Comparison of ENCODE assay signal across 3 fruit fly cellular contexts in the genomic region with DNA sequence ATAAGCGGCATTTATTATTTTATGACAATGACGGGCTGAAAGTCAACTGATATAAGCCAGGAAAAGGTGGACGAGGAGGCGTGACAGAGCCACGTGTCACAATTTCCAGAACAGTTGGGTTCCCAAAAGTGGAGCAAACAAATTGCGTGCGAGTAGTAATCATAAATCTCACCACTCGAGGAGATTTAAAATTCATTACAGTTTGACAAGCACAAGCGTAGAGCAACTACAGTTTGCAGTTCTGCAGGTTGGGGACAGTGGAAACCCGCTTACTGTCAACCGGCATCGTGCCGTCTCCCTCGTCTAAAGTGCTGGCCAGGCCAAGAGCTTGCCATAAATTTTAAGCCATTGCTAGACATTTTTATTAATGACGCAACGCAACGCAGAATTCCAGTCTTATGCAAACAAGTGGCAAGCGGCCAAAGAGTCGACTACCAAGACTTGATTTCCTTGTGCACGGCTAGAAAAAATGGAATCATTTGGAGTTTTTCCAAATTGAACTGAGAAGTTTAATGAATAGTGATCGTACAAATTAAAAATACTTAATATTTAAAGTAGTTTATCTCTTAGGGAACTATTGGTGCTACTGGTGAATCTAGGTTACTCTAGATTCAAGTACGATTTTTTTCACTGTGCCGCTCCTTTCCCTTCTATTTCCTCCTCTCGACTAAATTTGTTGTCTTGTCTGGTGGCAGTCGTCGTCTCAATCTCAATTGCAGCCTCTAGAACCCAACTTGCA.
A peak's percentile ranks its signal among the peaks of the same experiment; 100 is the strongest.
TF ChIP-seq lines count a peak whose summit lies in the region.

No protein-coding gene starts in this region.

- TF ChIP-seq CTCF in whole organism, embryonic (GFP tag; optimal IDR thresholded peaks at IDR 0.05; lab: Kevin White, UChicago): no peak

TF ChIP-seq in whole organism, embryonic, 481 proteins besides CTCF, POLR2A, EP300 and RAD21 (continues in another document):
- TF ChIP-seq bbx (GFP tag; IDR thresholded peaks at IDR 0.05; lab: Robert Waterston, UW; ENCODE audit: partially characterized antibody) (0 out of 2 replicates have a peak, but pooled peaks have one; percentile 14), sens (GFP tag; lab: Kevin White, UChicago) (peak; percentile 36), sug (tag; optimal IDR thresholded peaks at IDR 0.05; lab: Kevin White, UChicago) (no peak), Oaz (GFP tag; IDR thresholded peaks at IDR 0.05; lab: Robert Waterston, UW) (no peak), Drgx (GFP tag; IDR thresholded peaks at IDR 0.05; lab: Robert Waterston, UW) (peak; percentile 86), disco-r (GFP tag; optimal IDR thresholded peaks at IDR 0.05; lab: Kevin White, UChicago) (no peak), chinmo (GFP tag; IDR thresholded peaks at IDR 0.05; lab: Robert Waterston, UW; ENCODE audit: partially characterized antibody) (0 out of 4 replicates have a peak, but pooled peaks have one; percentile 8), gce (GFP tag; IDR thresholded peaks at IDR 0.05; lab: Robert Waterston, UW) (no peak), CG6765 (GFP tag; optimal IDR thresholded peaks at IDR 0.05; lab: Kevin White, UChicago) (no peak), CG8478 (optimal IDR thresholded peaks at IDR 0.05; lab: Kevin White, UChicago) (no peak), CG6689 (GFP tag; IDR thresholded peaks at IDR 0.05; lab: Robert Waterston, UW) (peak; percentile 28; the same call in 1 of the 2 replicates), psq (GFP tag; optimal IDR thresholded peaks at IDR 0.05; lab: Kevin White, UChicago) (no peak), CG6654 (GFP tag; optimal IDR thresholded peaks at IDR 0.05; lab: Kevin White, UChicago) (peak; percentile 95), CG13624 (GFP tag; optimal IDR thresholded peaks at IDR 0.05; lab: Kevin White, UChicago) (no peak), kni (GFP tag; optimal IDR thresholded peaks at IDR 0.05; lab: Kevin White, UChicago) (peak; percentile 37), row (GFP tag; IDR thresholded peaks at IDR 0.05; lab: Robert Waterston, UW) (0 out of 3 replicates have a peak, but pooled peaks have one; percentile 8), Med (GFP tag; lab: Kevin White, UChicago) (peak; percentile 36), Hsf (GFP tag; optimal IDR thresholded peaks at IDR 0.05; lab: Kevin White, UChicago) (no peak), CG31224 (GFP tag; IDR thresholded peaks at IDR 0.05; lab: Robert Waterston, UW) (no peak), vvl (GFP tag; IDR thresholded peaks at IDR 0.05; lab: Robert Waterston, UW) (0 out of 2 replicates have a peak, but pooled peaks have one; percentile 8), so (GFP tag; IDR thresholded peaks at IDR 0.05; lab: Robert Waterston, UW) (no peak), CG12236 (GFP tag; optimal IDR thresholded peaks at IDR 0.05; lab: Kevin White, UChicago) (no peak), cad (GFP tag; optimal IDR thresholded peaks at IDR 0.05; lab: Kevin White, UChicago) (peak; percentile 66), Opbp (GFP tag; IDR thresholded peaks at IDR 0.05; lab: Robert Waterston, UW; ENCODE audit: partially characterized antibody) (no peak), CG11696 (GFP tag; IDR thresholded peaks at IDR 0.05; lab: Robert Waterston, UW) (0 out of 2 replicates have a peak, but pooled peaks have one; percentile 10), zen (tag; optimal IDR thresholded peaks at IDR 0.05; lab: Kevin White, UChicago) (no peak)

TF ChIP-seq in whole organism, prepupa, 60 proteins besides CTCF, POLR2A, EP300 and RAD21 (continues in another document):
- TF ChIP-seq CG6276 (GFP tag; optimal IDR thresholded peaks at IDR 0.05; lab: Kevin White, UChicago) (peak; percentile 81), Hr4 (GFP tag; optimal IDR thresholded peaks at IDR 0.05; lab: Kevin White, UChicago) (peak; percentile 55), svp (GFP tag; lab: Kevin White, UChicago) (no peak), CG10669 (GFP tag; optimal IDR thresholded peaks at IDR 0.05; lab: Kevin White, UChicago) (peak; percentile 41), net (GFP tag; optimal IDR thresholded peaks at IDR 0.05; lab: Kevin White, UChicago) (peak; percentile 46), vri (GFP tag; optimal IDR thresholded peaks at IDR 0.05; lab: Kevin White, UChicago) (no peak), OdsH (GFP tag; optimal IDR thresholded peaks at IDR 0.05; lab: Kevin White, UChicago) (peak; percentile 41), Ets96B (tag; optimal IDR thresholded peaks at IDR 0.05; lab: Kevin White, UChicago) (peak; percentile 4), CG6854 (GFP tag; optimal IDR thresholded peaks at IDR 0.05; lab: Kevin White, UChicago) (no peak), topi (GFP tag; optimal IDR thresholded peaks at IDR 0.05; lab: Kevin White, UChicago) (no peak), Lpt (GFP tag; optimal IDR thresholded peaks at IDR 0.05; lab: Kevin White, UChicago) (peak; percentile 49), dac (GFP tag; optimal IDR thresholded peaks at IDR 0.05; lab: Kevin White, UChicago) (peak; percentile 47), Hr38 (GFP tag; optimal IDR thresholded peaks at IDR 0.05; lab: Kevin White, UChicago) (no peak), CG7368 (GFP tag; optimal IDR thresholded peaks at IDR 0.05; lab: Kevin White, UChicago) (peak; percentile 28), CG3032 (tag; optimal IDR thresholded peaks at IDR 0.05; lab: Kevin White, UChicago) (peak; percentile 38), CG1621 (tag; optimal IDR thresholded peaks at IDR 0.05; lab: Kevin White, UChicago) (no peak), esn (GFP tag; optimal IDR thresholded peaks at IDR 0.05; lab: Kevin White, UChicago) (no peak), lz (GFP tag; optimal IDR thresholded peaks at IDR 0.05; lab: Kevin White, UChicago) (no peak), CG31627 (GFP tag; optimal IDR thresholded peaks at IDR 0.05; lab: Kevin White, UChicago) (no peak), CG6808 (GFP tag; optimal IDR thresholded peaks at IDR 0.05; lab: Kevin White, UChicago) (peak; percentile 25), spab (GFP tag; optimal IDR thresholded peaks at IDR 0.05; lab: Kevin White, UChicago) (peak; percentile 46), Sox102F (GFP tag; optimal IDR thresholded peaks at IDR 0.05; lab: Kevin White, UChicago) (no peak), CG9139 (GFP tag; optimal IDR thresholded peaks at IDR 0.05; lab: Kevin White, UChicago) (no peak), CG11902 (GFP tag; optimal IDR thresholded peaks at IDR 0.05; lab: Kevin White, UChicago) (no peak), Hr39 (GFP tag; optimal IDR thresholded peaks at IDR 0.05; lab: Kevin White, UChicago) (no peak), fkh (GFP tag; optimal IDR thresholded peaks at IDR 0.05; lab: Kevin White, UChicago) (peak; percentile 18), Sox15 (GFP tag; optimal IDR thresholded peaks at IDR 0.05; lab: Kevin White, UChicago) (no peak), pdm3 (GFP tag; optimal IDR thresholded peaks at IDR 0.05; lab: Kevin White, UChicago) (peak; percentile 29), achi (GFP tag; optimal IDR thresholded peaks at IDR 0.05; lab: Kevin White, UChicago) (peak; percentile 55), CG34406 (GFP tag; optimal IDR thresholded peaks at IDR 0.05; lab: Kevin White, UChicago) (no peak)

TF ChIP-seq in whole organism, pupa, 21 proteins besides CTCF, POLR2A, EP300 and RAD21:
- TF ChIP-seq CG8301 (tag; optimal IDR thresholded peaks at IDR 0.05; lab: Kevin White, UChicago) (peak; percentile 87), CG12605 (GFP tag; IDR thresholded peaks at IDR 0.05; lab: Robert Waterston, UW) (peak; percentile 38; the same call in 1 of the 2 replicates), fd96Ca (GFP tag; IDR thresholded peaks at IDR 0.05; lab: Robert Waterston, UW) (peak; percentile 79), Snoo (tag; optimal IDR thresholded peaks at IDR 0.05; lab: Kevin White, UChicago) (no peak), CG4496 (GFP tag; IDR thresholded peaks at IDR 0.05; lab: Robert Waterston, UW) (peak; percentile 85; the same call in 2 of the 3 replicates), EcR (GFP tag; optimal IDR thresholded peaks at IDR 0.05; lab: Kevin White, UChicago) (no peak), CG13204 (GFP tag; optimal IDR thresholded peaks at IDR 0.05; lab: Kevin White, UChicago) (no peak), gl (tag; optimal IDR thresholded peaks at IDR 0.05; lab: Kevin White, UChicago) (peak; percentile 24), D1 (tag; optimal IDR thresholded peaks at IDR 0.05; lab: Kevin White, UChicago) (peak; percentile 16), rn (GFP tag; IDR thresholded peaks at IDR 0.05; lab: Robert Waterston, UW) (peak; percentile 29; the same call in 1 of the 2 replicates), CG34367 (tag; optimal IDR thresholded peaks at IDR 0.05; lab: Kevin White, UChicago) (no peak), CG15710 (tag; optimal IDR thresholded peaks at IDR 0.05; lab: Kevin White, UChicago) (no peak), CG17806 (tag; optimal IDR thresholded peaks at IDR 0.05; lab: Kevin White, UChicago) (peak; percentile 48), Ets98B (GFP tag; IDR thresholded peaks at IDR 0.05; lab: Robert Waterston, UW) (peak; percentile 86), CG32121 (GFP tag; IDR thresholded peaks at IDR 0.05; lab: Robert Waterston, UW) (peak; percentile 86), CG9948 (tag; optimal IDR thresholded peaks at IDR 0.05; lab: Kevin White, UChicago) (peak; percentile 47), CG8159 (tag; optimal IDR thresholded peaks at IDR 0.05; lab: Kevin White, UChicago) (peak; percentile 62), Pif1A (GFP tag; optimal IDR thresholded peaks at IDR 0.05; lab: Kevin White, UChicago) (peak; percentile 17), CG14655 (GFP tag; optimal IDR thresholded peaks at IDR 0.05; lab: Kevin White, UChicago) (peak; percentile 89)

Comparison
In these comparisons a context has a peak if more than half of its experiments do, and no peak if none do; other contexts are left out.
1. Of the 7 proteins assayed by ChIP-seq in both whole organism, embryonic and whole organism, prepupa: peak only in whole organism, embryonic: none; only in whole organism, prepupa: CG16779, Gug and Lpt; in both: none; in neither: 4.